ENCODE assay signal across 2 fruit fly cellular contexts in genomic region chr3R:7142580-7142979, dm6.
A peak's percentile ranks its signal among the peaks of the same experiment; 100 is the strongest.
TF ChIP-seq lines count a peak whose summit lies in the region.

No protein-coding gene starts in this region.

- no peak for TF ChIP-seq CTCF in whole organism, embryonic (GFP tag; optimal IDR thresholded peaks at IDR 0.05; lab: Kevin White, UChicago)

TF ChIP-seq in whole organism, embryonic, 481 proteins besides CTCF, POLR2A, EP300 and RAD21:
- TF ChIP-seq grn (GFP tag; optimal IDR thresholded peaks at IDR 0.05; lab: Kevin White, UChicago) (peak; percentile 70), ase (GFP tag; IDR thresholded peaks at IDR 0.05; lab: Robert Waterston, UW) (no peak), knrl (GFP tag; IDR thresholded peaks at IDR 0.05; lab: Robert Waterston, UW; ENCODE audit: partially characterized antibody) (no peak), caup (GFP tag; optimal IDR thresholded peaks at IDR 0.05; lab: Kevin White, UChicago; ENCODE audit: severe bottlenecking) (no peak), CG2712 (tag; optimal IDR thresholded peaks at IDR 0.05; lab: Kevin White, UChicago) (no peak), zen (tag; optimal IDR thresholded peaks at IDR 0.05; lab: Kevin White, UChicago) (no peak), Rx (GFP tag; IDR thresholded peaks at IDR 0.05; lab: Robert Waterston, UW) (0 out of 2 replicates have a peak, but pooled peaks have one; percentile 6)

TF ChIP-seq in whole organism, prepupa, 60 proteins besides CTCF, POLR2A, EP300 and RAD21:
- no peak for TF ChIP-seq Sox14 (GFP tag; optimal IDR thresholded peaks at IDR 0.05; lab: Kevin White, UChicago)
- peak; percentile 78 for TF ChIP-seq svp (GFP tag; lab: Kevin White, UChicago)
